Worm (Caenorhabditis elegans) whole organism, L2 larva: ENCODE measurements around the gene M7.12.

Experiments used
- ZK546.5 ChIP-seq: sonication (generic microtip); optimal IDR thresholded peaks from 2 replicates; lab custom pipeline; 2017; ENCODE audit warnings: missing biosample characterization, missing genetic modification characterization
- aly-2 ChIP-seq: fragments of 150-350 bp; optimal IDR thresholded peaks from 2 replicates; lab custom pipeline; 2014; ENCODE audit warnings: missing biosample characterization, missing genetic modification characterization
- ceh-82 ChIP-seq: fragments of 150-350 bp; optimal IDR thresholded peaks from 2 replicates; lab custom pipeline; 2014; ENCODE audit warnings: missing biosample characterization, missing genetic modification characterization
- elt-1 ChIP-seq: fragments of 150-350 bp; optimal IDR thresholded peaks from 2 replicates; lab custom pipeline; 2014; ENCODE audit warnings: missing biosample characterization, missing genetic modification characterization

DNA sequence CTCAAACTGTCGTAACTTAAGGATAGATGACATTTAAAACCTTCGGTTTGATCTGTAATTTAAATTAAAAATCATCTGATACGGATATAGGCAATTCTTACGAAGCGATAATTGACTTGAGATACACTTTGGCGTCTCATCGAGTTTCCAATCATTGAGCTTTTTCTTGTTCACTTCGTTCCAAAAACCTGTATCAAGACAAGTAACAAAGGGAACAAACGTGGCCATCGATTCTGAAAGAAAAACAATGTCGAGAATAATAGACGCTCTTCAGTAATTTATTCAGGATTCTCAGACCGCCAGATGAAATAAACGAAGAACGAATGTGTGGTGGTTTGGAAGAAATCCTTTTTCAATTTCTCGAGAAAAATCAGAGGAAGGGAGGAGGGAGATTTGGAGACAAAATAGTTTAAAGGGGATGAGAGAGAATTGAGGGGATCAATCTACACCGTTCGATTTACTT lies 16.9 kb downstream of the M7.12 start, which contains the start of gene atg-7:
- TF ChIP-seq elt-1 (no peak), ZK546.5 (no peak), ceh-82 (tag; lab: Kevin White, UChicago) (no peak), aly-2 (tag; lab: Kevin White, UChicago) (no peak)
